Worm (Caenorhabditis elegans): ENCODE measurements around the gene M163.8.

The M163.8 gene

DNA sequence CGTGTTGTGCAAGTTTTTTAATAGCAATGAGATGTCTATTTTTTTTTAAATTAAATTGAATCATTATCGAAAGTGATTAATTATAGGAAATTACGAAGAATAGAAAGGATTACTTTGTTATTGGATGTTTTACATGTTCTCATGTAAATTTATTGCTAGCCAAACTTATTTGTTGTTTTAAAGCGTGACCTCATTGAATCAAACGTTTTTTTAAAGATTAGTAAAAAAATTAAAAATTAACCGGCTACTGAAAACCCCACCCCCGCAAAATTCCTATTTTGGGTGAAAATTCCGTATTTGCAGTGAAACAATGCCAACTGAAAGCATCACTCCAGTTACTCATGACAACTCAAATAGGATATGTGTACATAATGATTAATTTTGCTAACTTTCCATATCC is at the start of gene M163.8:
Gene M163.8, plus strand, starts transcription at position 301 of the 400 bp plus-strand sequence.
- no peak for TF ChIP-seq nhr-76 (tag; optimal IDR thresholded peaks at IDR 0.05)
- no peak for TF ChIP-seq nhr-2 (tag; optimal IDR thresholded peaks at IDR 0.05)
- TF ChIP-seq ceh-83 (GFP tag; optimal IDR thresholded peaks at IDR 0.05): no peak
- no peak for TF ChIP-seq nhr-12 (tag; optimal IDR thresholded peaks at IDR 0.05)
- TF ChIP-seq mep-1 (tag; optimal IDR thresholded peaks at IDR 0.05): no peak
- no peak for TF ChIP-seq M03D4.4 (tag; optimal IDR thresholded peaks at IDR 0.05)
- TF ChIP-seq unc-120 (tag; optimal IDR thresholded peaks at IDR 0.05; ENCODE audit: poor library complexity, severe bottlenecking): no peak
- TF ChIP-seq lin-13 (tag; optimal IDR thresholded peaks at IDR 0.05): no peak
- no peak for TF ChIP-seq lin-32 (GFP tag; optimal IDR thresholded peaks at IDR 0.05)
- no peak for TF ChIP-seq sem-2 (GFP tag; optimal IDR thresholded peaks at IDR 0.05)

ce11 chrX:14435648-14436155 is 49.2 kb upstream of the M163.8 start:
- TF ChIP-seq snpc-4 (tag; optimal IDR thresholded peaks at IDR 0.05) (no peak), ceh-39 (tag; optimal IDR thresholded peaks at IDR 0.05) (no peak), lin-32 (GFP tag; optimal IDR thresholded peaks at IDR 0.05) (no peak), ceh-83 (GFP tag; optimal IDR thresholded peaks at IDR 0.05) (no peak)

DNA sequence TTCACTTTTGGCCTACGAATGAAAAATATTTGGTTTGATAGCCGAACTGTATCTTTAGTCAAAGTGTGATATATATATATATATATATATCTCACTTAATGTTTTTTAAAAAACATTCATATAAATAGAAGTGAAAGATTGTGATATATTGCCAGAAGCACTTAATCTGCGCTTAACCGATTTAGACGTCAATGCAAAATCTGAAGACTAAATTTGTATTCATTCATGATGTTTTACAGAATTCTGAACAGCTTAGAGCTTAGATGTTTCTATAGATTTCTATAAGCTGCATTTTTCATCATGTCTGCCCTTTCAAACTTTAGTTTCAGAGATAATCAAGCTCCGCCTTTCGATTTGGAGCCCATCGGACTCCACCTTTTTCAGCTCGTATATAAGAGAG is 42.6 kb upstream of the M163.8 start, which contains the start of gene F23D12.3:
Gene F23D12.3, plus strand, starts transcription at position 301 of the 400 bp plus-strand sequence.
- TF ChIP-seq bed-3 (GFP tag; optimal IDR thresholded peaks at IDR 0.05) (no peak), lin-13 (tag; optimal IDR thresholded peaks at IDR 0.05) (no peak), lsy-2 (tag; optimal IDR thresholded peaks at IDR 0.05) (no peak), ces-1 (GFP tag; optimal IDR thresholded peaks at IDR 0.05) (no peak), ztf-11 (tag; optimal IDR thresholded peaks at IDR 0.05) (no peak), nhr-28 (tag; optimal IDR thresholded peaks at IDR 0.05) (no peak), nhr-237 (tag; optimal IDR thresholded peaks at IDR 0.05) (no peak), mab-5 (tag; optimal IDR thresholded peaks at IDR 0.05) (no peak), ham-2 (GFP tag; optimal IDR thresholded peaks at IDR 0.05) (no peak), zip-8 (tag; optimal IDR thresholded peaks at IDR 0.05) (no peak), elt-1 (tag; optimal IDR thresholded peaks at IDR 0.05; ENCODE audit: borderline replicate concordance, insufficient read depth) (no peak), nhr-76 (tag; optimal IDR thresholded peaks at IDR 0.05) (no peak), drap-1 (GFP tag; optimal IDR thresholded peaks at IDR 0.05) (no peak), blmp-1 (tag; optimal IDR thresholded peaks at IDR 0.05) (no peak), pha-4 (tag; optimal IDR thresholded peaks at IDR 0.05) (no peak)

DNA sequence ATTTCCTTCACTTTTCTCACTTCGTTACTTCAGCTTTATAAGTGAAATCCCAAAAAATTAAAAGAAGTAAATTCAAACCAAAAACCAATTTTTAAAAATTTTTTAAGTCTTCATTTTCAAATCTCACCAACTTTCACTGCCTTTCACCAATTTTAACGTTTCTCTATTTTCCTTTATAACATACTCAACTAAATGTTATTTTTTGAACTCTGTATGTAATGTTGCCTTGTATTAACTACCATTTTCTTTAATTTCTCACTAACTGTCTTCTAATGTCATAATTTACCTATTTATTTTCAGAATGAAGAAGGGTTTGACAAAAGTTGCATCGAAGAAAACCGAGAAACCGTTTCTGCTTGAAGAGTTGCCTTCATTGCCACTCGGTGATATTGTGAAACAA is 40.2 kb upstream of the M163.8 start, which contains the start of gene F23D12.4:
Gene F23D12.4, plus strand, starts transcription at position 301 of the 400 bp plus-strand sequence.
- TF ChIP-seq unc-120 (tag; optimal IDR thresholded peaks at IDR 0.05; ENCODE audit: poor library complexity, severe bottlenecking): no peak
- TF ChIP-seq lsy-2 (tag; optimal IDR thresholded peaks at IDR 0.05): no peak
- no peak for TF ChIP-seq ceh-83 (GFP tag; optimal IDR thresholded peaks at IDR 0.05)
- TF ChIP-seq drap-1 (GFP tag; optimal IDR thresholded peaks at IDR 0.05): no peak
- no peak for TF ChIP-seq ztf-11 (tag; optimal IDR thresholded peaks at IDR 0.05)
- no peak for TF ChIP-seq mls-2 (tag; optimal IDR thresholded peaks at IDR 0.05)
- TF ChIP-seq lin-13 (tag; optimal IDR thresholded peaks at IDR 0.05): no peak
- no peak for TF ChIP-seq tbx-8 (GFP tag; optimal IDR thresholded peaks at IDR 0.05)

DNA sequence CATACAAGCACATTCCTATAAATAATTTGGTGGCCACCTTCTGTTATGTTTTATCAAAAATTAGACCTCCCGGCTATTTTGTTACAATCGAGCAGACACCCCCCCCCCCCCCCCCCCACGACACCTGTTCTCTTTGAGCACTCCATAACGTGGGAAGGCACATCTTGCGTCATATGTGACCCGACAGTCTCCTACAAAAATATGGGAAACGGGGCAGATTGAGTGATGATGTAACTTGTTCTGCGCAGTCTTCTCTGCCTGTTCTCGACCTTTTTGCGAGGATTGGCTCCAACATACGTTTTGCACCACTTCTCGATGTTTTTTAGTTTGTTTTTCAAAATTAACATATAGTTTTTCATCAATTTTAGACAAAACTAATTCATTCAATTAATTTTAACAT is 37.4 kb upstream of the M163.8 start:
- TF ChIP-seq nhr-76 (tag; optimal IDR thresholded peaks at IDR 0.05) (no peak), flh-1 (GFP tag; optimal IDR thresholded peaks at IDR 0.05) (no peak), elt-3 (tag; optimal IDR thresholded peaks at IDR 0.05) (no peak), elt-1 (tag; optimal IDR thresholded peaks at IDR 0.05; ENCODE audit: borderline replicate concordance, insufficient read depth) (no peak), unc-39 (tag; optimal IDR thresholded peaks at IDR 0.05) (no peak), cnd-1 (tag; optimal IDR thresholded peaks at IDR 0.05) (peak; percentile 52), nhr-12 (tag; optimal IDR thresholded peaks at IDR 0.05) (no peak), nhr-2 (tag; optimal IDR thresholded peaks at IDR 0.05) (peak; percentile 54), unc-120 (tag; optimal IDR thresholded peaks at IDR 0.05; ENCODE audit: poor library complexity, severe bottlenecking) (no peak), tbx-8 (GFP tag; optimal IDR thresholded peaks at IDR 0.05) (no peak), zip-8 (tag; optimal IDR thresholded peaks at IDR 0.05) (peak; percentile 88), pha-4 (tag; optimal IDR thresholded peaks at IDR 0.05) (no peak), mep-1 (tag; optimal IDR thresholded peaks at IDR 0.05) (no peak), mls-2 (tag; optimal IDR thresholded peaks at IDR 0.05) (no peak), bed-3 (GFP tag; optimal IDR thresholded peaks at IDR 0.05) (no peak), nhr-28 (tag; optimal IDR thresholded peaks at IDR 0.05) (no peak), mab-5 (tag; optimal IDR thresholded peaks at IDR 0.05) (no peak), ztf-11 (tag; optimal IDR thresholded peaks at IDR 0.05) (no peak), sptf-1 (tag; optimal IDR thresholded peaks at IDR 0.05) (no peak), snpc-4 (tag; optimal IDR thresholded peaks at IDR 0.05) (no peak), ceh-39 (tag; optimal IDR thresholded peaks at IDR 0.05) (no peak), ceh-83 (GFP tag; optimal IDR thresholded peaks at IDR 0.05) (no peak), M03D4.4 (tag; optimal IDR thresholded peaks at IDR 0.05) (no peak), lsy-2 (tag; optimal IDR thresholded peaks at IDR 0.05) (no peak), drap-1 (GFP tag; optimal IDR thresholded peaks at IDR 0.05) (no peak), hlh-1 (tag; optimal IDR thresholded peaks at IDR 0.05) (peak; percentile 33), ceh-43 (GFP tag; optimal IDR thresholded peaks at IDR 0.05) (no peak), unc-62 (GFP tag; optimal IDR thresholded peaks at IDR 0.05) (no peak)

Data from whole organism, mixed stage, embryonic.